Worm (Caenorhabditis elegans) whole organism, mixed stage, embryonic: Measurements from ENCODE around the gene cpt-6.
A peak's percentile ranks its signal among the peaks of the same experiment; 100 is the strongest.

Source experiments
- bed-3 ChIP-seq: fragments of 200-800 bp; sonication (Bioruptor generic); optimal IDR thresholded peaks from 3 replicates; lab custom pipeline; 2018; ENCODE audit warnings: mild to moderate bottlenecking, missing genetic modification characterization, moderate library complexity, missing compliant biosample characterization
- blmp-1 ChIP-seq: fragments of 150-350 bp; optimal IDR thresholded peaks from 2 replicates; lab custom pipeline; 2014; ENCODE audit warnings: missing biosample characterization, missing genetic modification characterization
- ceh-39 ChIP-seq: fragments of 150-350 bp; optimal IDR thresholded peaks from 2 replicates; lab custom pipeline; 2014; ENCODE audit warnings: missing biosample characterization, missing genetic modification characterization
- ceh-43 ChIP-seq: fragments of 200-800 bp; sonication (Bioruptor generic); optimal IDR thresholded peaks from 2 replicates; lab custom pipeline; 2018; ENCODE audit warnings: mild to moderate bottlenecking, missing genetic modification characterization, moderate library complexity, missing compliant biosample characterization
- ceh-83 ChIP-seq: fragments of 200-800 bp; sonication (Bioruptor generic); optimal IDR thresholded peaks from 2 replicates; lab custom pipeline; 2018; ENCODE audit warnings: mild to moderate bottlenecking, missing genetic modification characterization, missing compliant biosample characterization
- ces-1 ChIP-seq: fragments of 150-350 bp; optimal IDR thresholded peaks from 2 replicates; lab custom pipeline; 2014; ENCODE audit warnings: missing biosample characterization, missing genetic modification reagents, missing genetic modification characterization
- drap-1 ChIP-seq: fragments of 200-800 bp; sonication (Bioruptor generic); optimal IDR thresholded peaks from 3 replicates; lab custom pipeline; 2018; ENCODE audit warnings: mild to moderate bottlenecking, missing genetic modification characterization, missing compliant biosample characterization
- elt-1 ChIP-seq: sonication (generic microtip); optimal IDR thresholded peaks from 2 replicates; lab custom pipeline; 2017; ENCODE audit warnings: missing genetic modification characterization, mild to moderate bottlenecking, missing compliant biosample characterization, antibody characterized with exemption, moderate library complexity, borderline replicate concordance; ENCODE audit not compliant: insufficient read depth
- elt-3 ChIP-seq: fragments of 150-350 bp; optimal IDR thresholded peaks from 2 replicates; lab custom pipeline; 2014; ENCODE audit warnings: missing biosample characterization, missing genetic modification characterization
- flh-1 ChIP-seq: fragments of 200-800 bp; sonication (Bioruptor generic); optimal IDR thresholded peaks from 2 replicates; lab custom pipeline; 2018; ENCODE audit warnings: mild to moderate bottlenecking, missing genetic modification characterization, moderate library complexity, missing compliant biosample characterization
- ham-2 ChIP-seq: fragments of 200-800 bp; sonication (Bioruptor generic); optimal IDR thresholded peaks from 2 replicates; lab custom pipeline; 2018; ENCODE audit warnings: mild to moderate bottlenecking, missing genetic modification characterization, missing compliant biosample characterization
- hlh-1 ChIP-seq: fragments of 150-350 bp; optimal IDR thresholded peaks from 2 replicates; lab custom pipeline; 2014; ENCODE audit warnings: missing biosample characterization, missing genetic modification reagents, missing genetic modification characterization
- lin-13 ChIP-seq: fragments of 150-350 bp; optimal IDR thresholded peaks from 2 replicates; lab custom pipeline; 2014; ENCODE audit warnings: missing biosample characterization, missing genetic modification characterization
- lin-32 ChIP-seq: fragments of 200-800 bp; sonication (Bioruptor generic); optimal IDR thresholded peaks from 2 replicates; lab custom pipeline; 2018; ENCODE audit warnings: mild to moderate bottlenecking, missing genetic modification characterization, missing compliant biosample characterization
- lsy-2 ChIP-seq: fragments of 150-350 bp; optimal IDR thresholded peaks from 2 replicates; lab custom pipeline; 2014; ENCODE audit warnings: missing biosample characterization, missing genetic modification characterization
- mab-5 ChIP-seq: fragments of 150-350 bp; optimal IDR thresholded peaks from 2 replicates; lab custom pipeline; 2014; ENCODE audit warnings: missing biosample characterization, missing genetic modification characterization
- mep-1 ChIP-seq: fragments of 150-350 bp; optimal IDR thresholded peaks from 2 replicates; lab custom pipeline; 2017; ENCODE audit warnings: missing biosample characterization, missing genetic modification reagents, missing genetic modification characterization, inconsistent platforms
- mls-2 ChIP-seq: sonication (generic microtip); optimal IDR thresholded peaks from 2 replicates; lab custom pipeline; 2016; ENCODE audit warnings: mild to moderate bottlenecking, missing genetic modification characterization, moderate library complexity, missing compliant biosample characterization
- nhr-12 ChIP-seq: fragments of 150-350 bp; optimal IDR thresholded peaks from 2 replicates; lab custom pipeline; 2014; ENCODE audit warnings: missing biosample characterization, missing genetic modification characterization
- nhr-2 ChIP-seq: fragments of 150-350 bp; optimal IDR thresholded peaks from 2 replicates; lab custom pipeline; 2014; ENCODE audit warnings: missing biosample characterization, missing genetic modification characterization
- nhr-237 ChIP-seq: fragments of 150-350 bp; optimal IDR thresholded peaks from 2 replicates; lab custom pipeline; 2014; ENCODE audit warnings: missing biosample characterization, missing genetic modification characterization
- nhr-28 ChIP-seq: fragments of 150-350 bp; optimal IDR thresholded peaks from 2 replicates; lab custom pipeline; 2014; ENCODE audit warnings: missing biosample characterization, missing genetic modification characterization
- nhr-76 ChIP-seq: sonication (generic microtip); optimal IDR thresholded peaks from 2 replicates; lab custom pipeline; 2017; ENCODE audit warnings: missing biosample characterization, missing genetic modification characterization
- pha-4 ChIP-seq: fragments of 150-350 bp; optimal IDR thresholded peaks from 2 replicates; lab custom pipeline; 2018; ENCODE audit warnings: missing biosample characterization, missing genetic modification reagents, missing genetic modification characterization
- sem-2 ChIP-seq: fragments of 200-800 bp; sonication (Bioruptor generic); optimal IDR thresholded peaks from 2 replicates; lab custom pipeline; 2018; ENCODE audit warnings: mild to moderate bottlenecking, missing genetic modification characterization, missing compliant biosample characterization
- snpc-4 ChIP-seq: fragments of 150-350 bp; optimal IDR thresholded peaks from 2 replicates; lab custom pipeline; 2014; ENCODE audit warnings: missing biosample characterization, missing genetic modification characterization
- sptf-1 ChIP-seq: sonication (generic microtip); optimal IDR thresholded peaks from 2 replicates; lab custom pipeline; 2017; ENCODE audit warnings: mild to moderate bottlenecking, missing genetic modification characterization, moderate library complexity, missing compliant biosample characterization
- unc-120 ChIP-seq: sonication (generic microtip); optimal IDR thresholded peaks from 2 replicates; lab custom pipeline; 2017; ENCODE audit warnings: missing genetic modification characterization, missing compliant biosample characterization; ENCODE audit not compliant: poor library complexity, severe bottlenecking
- unc-39 ChIP-seq: fragments of 150-350 bp; optimal IDR thresholded peaks from 2 replicates; lab custom pipeline; 2014; ENCODE audit warnings: missing biosample characterization, missing genetic modification characterization
- unc-62 ChIP-seq: fragments of 150-350 bp; optimal IDR thresholded peaks from 2 replicates; lab custom pipeline; 2014; ENCODE audit warnings: missing biosample characterization, missing genetic modification reagents, missing genetic modification characterization
- zip-8 ChIP-seq: fragments of 150-350 bp; optimal IDR thresholded peaks from 2 replicates; lab custom pipeline; 2014; ENCODE audit warnings: missing biosample characterization, missing genetic modification characterization
- ztf-11 ChIP-seq: fragments of 150-350 bp; optimal IDR thresholded peaks from 2 replicates; lab custom pipeline; 2014; ENCODE audit warnings: missing biosample characterization, missing genetic modification characterization

cpt-6 gene

DNA sequence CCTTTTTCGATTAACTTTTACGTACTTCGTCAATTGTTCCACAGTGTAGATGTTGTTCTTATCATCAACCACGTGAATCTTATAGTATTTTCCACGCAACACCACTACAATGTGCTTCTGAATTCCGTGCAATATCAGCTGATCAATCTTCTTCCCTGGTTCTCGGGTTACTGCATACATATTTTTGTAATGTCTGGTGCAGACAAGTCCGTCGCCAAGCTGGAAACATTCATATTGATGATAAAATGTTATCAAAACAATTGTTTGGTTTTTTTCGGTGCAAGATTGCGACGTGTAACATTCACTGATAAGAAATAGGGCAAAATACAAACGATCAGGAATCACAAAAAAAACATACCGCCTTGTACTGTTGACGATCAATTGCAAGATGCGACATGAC, 1.2 kb downstream of the cpt-6 start:
- TF ChIP-seq bed-3 (GFP tag; lab: Kevin White, UChicago) (no peak), ces-1 (no peak), zip-8 (no peak), mep-1 (no peak), ham-2 (GFP tag; lab: Kevin White, UChicago) (no peak), hlh-1 (no peak), unc-120 (tag; lab: Kevin White, UChicago) (no peak), nhr-237 (tag; lab: Kevin White, UChicago) (no peak), ceh-39 (no peak), nhr-76 (no peak), drap-1 (GFP tag; lab: Kevin White, UChicago) (no peak), elt-1 (tag; lab: Kevin White, UChicago) (no peak), nhr-12 (tag; lab: Kevin White, UChicago) (no peak), unc-39 (tag; lab: Kevin White, UChicago) (no peak), nhr-2 (tag; lab: Kevin White, UChicago) (no peak), blmp-1 (no peak), mls-2 (tag; lab: Kevin White, UChicago) (no peak)

DNA sequence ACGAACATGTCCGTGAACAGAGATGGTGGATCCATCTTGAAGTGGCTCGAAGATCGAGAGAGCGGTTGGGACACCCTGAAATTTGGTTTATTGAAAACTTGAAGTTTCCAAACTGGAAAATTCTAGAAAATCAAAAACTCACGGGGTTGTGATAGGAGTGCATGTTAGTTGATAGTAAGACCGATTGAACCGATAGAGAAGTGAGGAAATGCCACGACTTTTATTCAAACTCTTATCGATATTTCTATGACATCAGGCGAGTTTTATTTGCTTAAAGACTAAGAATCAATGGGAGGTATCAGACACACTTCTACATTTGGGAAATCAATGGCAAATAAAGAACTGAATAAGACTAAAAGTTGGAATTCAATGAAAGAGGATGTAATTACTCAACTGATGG, 4.9 kb downstream of the cpt-6 start, which contains the start of gene lec-10:
lec-10 (minus strand) TSS at position 272 of the 400 bp plus-strand sequence.
- TF ChIP-seq ceh-43 (no peak), snpc-4 (no peak), nhr-76 (no peak), pha-4 (tag; lab: Kevin White, UChicago) (no peak), elt-1 (tag; lab: Kevin White, UChicago) (no peak), unc-62 (GFP tag; lab: Kevin White, UChicago) (no peak), ceh-83 (GFP tag; lab: Kevin White, UChicago) (no peak), flh-1 (no peak), mls-2 (tag; lab: Kevin White, UChicago) (no peak), ham-2 (GFP tag; lab: Kevin White, UChicago) (no peak), bed-3 (GFP tag; lab: Kevin White, UChicago) (no peak), ces-1 (no peak), blmp-1 (no peak), drap-1 (GFP tag; lab: Kevin White, UChicago) (no peak), lsy-2 (no peak)

DNA sequence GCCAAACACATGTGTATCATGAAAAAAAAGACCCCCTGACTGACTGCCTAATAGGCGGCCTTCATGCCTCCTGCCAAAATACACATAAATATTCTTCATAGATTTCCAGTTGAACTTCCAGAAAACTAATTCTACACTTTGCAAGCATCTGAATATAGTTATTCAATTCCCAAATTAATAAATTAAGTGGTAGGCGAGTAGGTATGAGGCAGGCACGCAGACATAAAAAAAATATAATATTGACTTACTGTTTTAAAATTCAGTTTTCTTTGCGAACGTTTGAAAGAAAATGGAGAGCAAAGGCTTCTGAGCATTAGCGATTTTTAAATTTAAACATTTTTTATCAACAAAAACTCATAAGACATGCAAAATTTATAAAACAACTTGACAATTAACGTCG, 5.8 kb downstream of the cpt-6 start:
- TF ChIP-seq unc-120 (tag; lab: Kevin White, UChicago) (no peak), lsy-2 (no peak), sptf-1 (tag; lab: Kevin White, UChicago) (peak; percentile 0), ces-1 (no peak), hlh-1 (no peak), nhr-2 (tag; lab: Kevin White, UChicago) (no peak)

DNA sequence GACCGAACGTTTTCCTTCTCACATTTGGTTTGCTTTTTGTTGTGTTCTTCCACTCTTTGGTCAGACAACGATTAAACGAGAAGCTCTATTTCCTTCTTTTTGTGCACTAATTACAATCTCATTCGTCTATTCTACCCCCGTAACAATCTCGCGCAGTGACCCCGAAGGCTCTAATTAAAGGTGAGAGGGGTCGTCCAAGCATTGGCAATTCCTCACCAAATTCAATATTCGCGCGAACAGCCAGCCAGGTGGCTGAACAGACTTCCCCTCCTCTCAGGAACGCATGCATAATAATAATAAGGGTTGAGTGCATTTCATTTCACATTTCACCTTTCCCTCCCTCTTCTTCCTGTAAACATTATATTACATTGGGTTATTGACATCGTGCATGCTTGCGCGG, 8.6 kb downstream of the cpt-6 start:
- TF ChIP-seq ceh-43 (peak; percentile 68), mls-2 (tag; lab: Kevin White, UChicago) (peak; percentile 71), ceh-83 (GFP tag; lab: Kevin White, UChicago) (peak; percentile 20), ceh-39 (no peak), nhr-76 (no peak), mab-5 (tag; lab: Kevin White, UChicago) (no peak), elt-3 (tag; lab: Kevin White, UChicago) (no peak), pha-4 (tag; lab: Kevin White, UChicago) (peak; percentile 10), sptf-1 (tag; lab: Kevin White, UChicago) (peak; percentile 74), sem-2 (GFP tag; lab: Kevin White, UChicago) (peak; percentile 23), lin-32 (GFP tag; lab: Kevin White, UChicago) (peak; percentile 22), nhr-2 (tag; lab: Kevin White, UChicago) (peak; percentile 47), nhr-28 (tag; lab: Kevin White, UChicago) (no peak), unc-39 (tag; lab: Kevin White, UChicago) (no peak), ztf-11 (tag; lab: Kevin White, UChicago) (no peak), flh-1 (no peak)

DNA sequence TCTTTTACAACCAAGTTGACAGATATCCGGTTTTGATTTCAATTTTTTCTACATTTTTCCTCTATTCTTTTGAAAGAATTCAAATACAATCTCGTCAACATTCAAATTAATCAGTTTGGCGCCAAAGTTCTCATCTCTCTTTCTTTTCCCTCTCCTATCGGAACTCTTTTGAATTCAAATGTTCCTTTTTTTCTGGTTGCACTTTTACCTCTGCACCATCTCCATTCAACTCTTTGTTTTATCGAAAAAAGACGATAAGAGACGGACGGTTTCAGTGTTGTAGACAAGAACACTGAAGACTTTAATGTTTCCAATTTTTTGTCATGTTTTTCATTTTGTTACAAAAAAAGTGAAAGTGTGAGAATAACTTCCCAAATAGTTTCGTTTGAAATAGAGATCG, 17.7 kb downstream of the cpt-6 start:
- TF ChIP-seq ham-2 (GFP tag; lab: Kevin White, UChicago) (no peak), lin-13 (tag; lab: Kevin White, UChicago) (no peak), ceh-83 (GFP tag; lab: Kevin White, UChicago) (no peak), blmp-1 (no peak), unc-62 (GFP tag; lab: Kevin White, UChicago) (no peak), snpc-4 (no peak), zip-8 (no peak), drap-1 (GFP tag; lab: Kevin White, UChicago) (no peak), sem-2 (GFP tag; lab: Kevin White, UChicago) (no peak), nhr-76 (no peak), mab-5 (tag; lab: Kevin White, UChicago) (no peak)
